Worm (Caenorhabditis elegans) whole organism, L1 larva: ENCODE results near the gene ZK721.3.

ENCODE experiments used
- Y116A8C.19 ChIP-seq: sonication (generic microtip); optimal IDR thresholded peaks from 2 replicates; lab custom pipeline; 2016; ENCODE audit warnings: missing compliant biosample characterization, missing genetic modification characterization, borderline replicate concordance
- ama-1 ChIP-seq: fragments of 150-350 bp; optimal IDR thresholded peaks from 2 replicates; lab custom pipeline; 2014
- blmp-1 ChIP-seq: fragments of 150-350 bp; optimal IDR thresholded peaks from 2 replicates; lab custom pipeline; 2014; ENCODE audit warnings: missing biosample characterization, missing genetic modification characterization
- ceh-63 ChIP-seq: fragments of 200-800 bp; sonication (Bioruptor generic); optimal IDR thresholded peaks from 2 replicates; lab custom pipeline; 2018; ENCODE audit warnings: mild to moderate bottlenecking, missing genetic modification characterization, missing compliant biosample characterization
- ceh-8 ChIP-seq: fragments of 200-800 bp; sonication (Bioruptor generic); optimal IDR thresholded peaks from 2 replicates; lab custom pipeline; 2018; ENCODE audit warnings: mild to moderate bottlenecking, missing genetic modification characterization, moderate library complexity, missing compliant biosample characterization
- ceh-88 ChIP-seq: fragments of 200-800 bp; sonication (Bioruptor generic); IDR thresholded peaks from 2 replicates; pipeline ENCODE4 v1.3.6; 2022; ENCODE audit warnings: missing genetic modification characterization, missing compliant biosample characterization
- dpl-1 ChIP-seq, 3 experiments: fragments of 150-350 bp in 2 of 3; sonication (generic microtip) in 1 of 3; optimal IDR thresholded peaks; 2 replicates each; lab custom pipeline; 2014 to 2017; ENCODE audit warnings: missing biosample characterization in 3 of 3, missing genetic modification characterization in 3 of 3, missing genetic modification reagents in 3 of 3
- efl-1 ChIP-seq, 4 experiments: fragments of 150-350 bp; optimal IDR thresholded peaks in 3 of 4; peaks in 1 of 4; 1 replicate in 1 of 4; 2 replicates in 3 of 4; lab custom pipeline; 2014; ENCODE audit warnings: missing biosample characterization in 2 of 4, missing genetic modification characterization in 2 of 4, missing genetic modification reagents in 2 of 4
- egl-13 ChIP-seq: sonication (generic microtip); optimal IDR thresholded peaks from 2 replicates; lab custom pipeline; 2016; ENCODE audit warnings: missing genotype, missing genetic modification reagents, missing genetic modification characterization, missing compliant biosample characterization
- egl-27 ChIP-seq, 2 experiments: fragments of 150-350 bp in 1 of 2; sonication (generic microtip); optimal IDR thresholded peaks; 3 replicates each; lab custom pipeline; 2017 to 2018; ENCODE audit warnings: missing biosample characterization in 2 of 2, missing genetic modification characterization in 2 of 2, missing genetic modification reagents in 2 of 2
- elt-3 ChIP-seq, 6 experiments: fragments of 150-350 bp in 1 of 6; sonication (generic microtip); optimal IDR thresholded peaks; 2 replicates each; lab custom pipeline; 2017 to 2018; ENCODE audit warnings: missing biosample characterization in 6 of 6, missing genetic modification characterization in 6 of 6, inconsistent platforms in 1 of 6
- ets-5 ChIP-seq: fragments of 200-800 bp; sonication (Bioruptor generic); IDR thresholded peaks from 2 replicates; pipeline ENCODE4 v1.3.6; 2022; ENCODE audit warnings: missing genetic modification characterization, missing compliant biosample characterization
- fkh-8 ChIP-seq: sonication (generic microtip); optimal IDR thresholded peaks from 2 replicates; lab custom pipeline; 2016; ENCODE audit warnings: mild to moderate bottlenecking, missing genetic modification characterization, missing compliant biosample characterization
- fos-1 ChIP-seq: fragments of 150-350 bp; optimal IDR thresholded peaks from 2 replicates; lab custom pipeline; 2014; ENCODE audit warnings: missing biosample characterization, missing genetic modification characterization
- hlh-4 ChIP-seq: sonication (generic microtip); optimal IDR thresholded peaks from 2 replicates; lab custom pipeline; 2016; ENCODE audit warnings: mild to moderate bottlenecking, missing genetic modification characterization, missing compliant biosample characterization
- irx-1 ChIP-seq: sonication (generic microtip); optimal IDR thresholded peaks from 2 replicates; lab custom pipeline; 2016; ENCODE audit warnings: missing genetic modification characterization, missing compliant biosample characterization
- lin-13 ChIP-seq: fragments of 150-350 bp; optimal IDR thresholded peaks from 2 replicates; lab custom pipeline; 2014; ENCODE audit warnings: missing biosample characterization, missing genetic modification reagents, missing genetic modification characterization
- lin-14 ChIP-seq: fragments of 200-800 bp; sonication (Bioruptor generic); optimal IDR thresholded peaks from 2 replicates; lab custom pipeline; 2018; ENCODE audit warnings: mild to moderate bottlenecking, missing genetic modification characterization, moderate library complexity, missing compliant biosample characterization
- lin-35 ChIP-seq, 2 experiments: fragments of 150-350 bp; optimal IDR thresholded peaks; 2 replicates each; lab custom pipeline; 2014; ENCODE audit warnings: missing biosample characterization in 2 of 2, missing genetic modification characterization in 2 of 2, missing genetic modification reagents in 2 of 2
- lin-39 ChIP-seq: fragments of 150-350 bp; optimal IDR thresholded peaks from 2 replicates; lab custom pipeline; 2014; ENCODE audit warnings: missing biosample characterization, missing genetic modification reagents, missing genetic modification characterization
- lir-3 ChIP-seq: sonication (generic microtip); optimal IDR thresholded peaks from 2 replicates; lab custom pipeline; 2016; ENCODE audit warnings: mild to moderate bottlenecking, missing genetic modification characterization, moderate library complexity, missing compliant biosample characterization; ENCODE audit not compliant: poor library complexity
- lsy-2 ChIP-seq, 2 experiments: fragments of 150-350 bp; optimal IDR thresholded peaks; 2 replicates each; lab custom pipeline; 2014; ENCODE audit warnings: missing biosample characterization in 2 of 2, missing genetic modification characterization in 2 of 2
- mdl-1 ChIP-seq, 2 experiments: fragments of 150-350 bp; optimal IDR thresholded peaks; 2 replicates each; lab custom pipeline; 2014 to 2017; ENCODE audit warnings: missing biosample characterization in 2 of 2, missing genetic modification characterization in 2 of 2, inconsistent platforms in 1 of 2
- mep-1 ChIP-seq: fragments of 150-350 bp; optimal IDR thresholded peaks from 2 replicates; lab custom pipeline; 2014; ENCODE audit warnings: missing biosample characterization, missing genetic modification characterization
- nhr-12 ChIP-seq: sonication (generic microtip); optimal IDR thresholded peaks from 2 replicates; lab custom pipeline; 2017; ENCODE audit warnings: missing biosample characterization, missing genetic modification characterization
- nhr-20 ChIP-seq: sonication (generic microtip); optimal IDR thresholded peaks from 2 replicates; lab custom pipeline; 2016; ENCODE audit warnings: mild to moderate bottlenecking, missing genetic modification characterization, missing compliant biosample characterization
- nhr-28 ChIP-seq: fragments of 150-350 bp; optimal IDR thresholded peaks from 2 replicates; lab custom pipeline; 2014; ENCODE audit warnings: missing biosample characterization, missing genetic modification characterization
- nhr-47 ChIP-seq: sonication (generic microtip); optimal IDR thresholded peaks from 2 replicates; lab custom pipeline; 2016; ENCODE audit warnings: mild to moderate bottlenecking, missing genetic modification characterization, moderate library complexity, missing compliant biosample characterization
- nhr-71 ChIP-seq: sonication (generic microtip); optimal IDR thresholded peaks from 2 replicates; lab custom pipeline; 2016; ENCODE audit warnings: mild to moderate bottlenecking, missing genetic modification characterization, moderate library complexity, missing compliant biosample characterization
- nhr-90 ChIP-seq: sonication (generic microtip); optimal IDR thresholded peaks from 2 replicates; lab custom pipeline; 2016; ENCODE audit warnings: mild to moderate bottlenecking, missing genetic modification characterization, missing compliant biosample characterization; ENCODE audit not compliant: poor library complexity
- pag-3 ChIP-seq: sonication (generic microtip); optimal IDR thresholded peaks from 2 replicates; lab custom pipeline; 2017; ENCODE audit warnings: missing genetic modification characterization, mild to moderate bottlenecking, missing compliant biosample characterization, antibody characterized with exemption, borderline replicate concordance; ENCODE audit not compliant: insufficient read depth
- pax-3 ChIP-seq: fragments of 200-800 bp; sonication (Bioruptor generic); optimal IDR thresholded peaks from 2 replicates; lab custom pipeline; 2018; ENCODE audit warnings: mild to moderate bottlenecking, missing genetic modification characterization, moderate library complexity, missing compliant biosample characterization
- snpc-4 ChIP-seq: fragments of 150-350 bp; optimal IDR thresholded peaks from 2 replicates; lab custom pipeline; 2014; ENCODE audit warnings: missing biosample characterization, missing genetic modification characterization
- snu-23 ChIP-seq: sonication (generic microtip); optimal IDR thresholded peaks from 2 replicates; lab custom pipeline; 2016; ENCODE audit warnings: missing genetic modification characterization, missing compliant biosample characterization
- sptf-1 ChIP-seq: fragments of 150-350 bp; optimal IDR thresholded peaks from 2 replicates; lab custom pipeline; 2014; ENCODE audit warnings: missing biosample characterization, missing genetic modification characterization
- swsn-7 ChIP-seq: sonication (generic microtip); optimal IDR thresholded peaks from 2 replicates; lab custom pipeline; 2016; ENCODE audit warnings: missing genetic modification characterization, missing compliant biosample characterization
- tbx-2 ChIP-seq: sonication (generic microtip); optimal IDR thresholded peaks from 2 replicates; lab custom pipeline; 2016; ENCODE audit warnings: missing genetic modification characterization, missing compliant biosample characterization
- tlp-1 ChIP-seq: fragments of 150-350 bp; optimal IDR thresholded peaks from 2 replicates; lab custom pipeline; 2014; ENCODE audit warnings: missing biosample characterization, missing genetic modification characterization
- unc-30 ChIP-seq: sonication (generic microtip); optimal IDR thresholded peaks from 2 replicates; lab custom pipeline; 2017; ENCODE audit warnings: missing biosample characterization, missing genetic modification characterization
- unc-62 ChIP-seq: fragments of 150-350 bp; optimal IDR thresholded peaks from 2 replicates; lab custom pipeline; 2014; ENCODE audit warnings: missing biosample characterization, missing genetic modification reagents, missing genetic modification characterization
- unc-98 ChIP-seq: fragments of 200-800 bp; sonication (Bioruptor generic); IDR thresholded peaks from 2 replicates; pipeline ENCODE4 v1.3.6; 2022; ENCODE audit warnings: missing genetic modification characterization, missing compliant biosample characterization
- zag-1 ChIP-seq: fragments of 150-350 bp; optimal IDR thresholded peaks from 2 replicates; lab custom pipeline; 2014; ENCODE audit warnings: missing biosample characterization, missing genetic modification characterization
- ztf-11 ChIP-seq, 2 experiments: sonication (generic microtip); optimal IDR thresholded peaks; 2 replicates each; lab custom pipeline; 2016 to 2017; ENCODE audit warnings: missing genetic modification characterization in 2 of 2, missing biosample characterization in 1 of 2, missing compliant biosample characterization in 1 of 2

Gene ZK721.3

DNA sequence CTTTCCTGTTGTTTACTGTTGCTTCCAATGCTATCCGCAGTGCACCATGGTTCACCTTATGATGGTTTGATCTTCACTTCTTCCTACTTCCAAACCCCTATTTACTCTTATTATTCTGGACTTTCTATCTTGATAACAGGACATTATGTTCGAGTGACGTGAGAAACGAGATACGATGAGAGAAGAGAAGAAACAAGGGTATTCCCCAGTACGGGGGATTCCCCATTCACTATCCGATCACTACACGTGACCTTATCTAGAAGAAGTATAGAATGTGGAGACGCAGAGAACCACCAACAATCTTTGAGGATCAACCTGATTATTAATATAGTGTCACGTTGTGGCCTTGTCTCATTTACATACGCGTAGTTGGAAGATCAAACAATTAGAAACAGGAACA lies 31.8 kb upstream of the ZK721.3 start (continued):
- no peak for TF ChIP-seq unc-98
- no peak for TF ChIP-seq tlp-1
- TF ChIP-seq nhr-90 (tag; lab: Kevin White, UChicago) = peak; percentile 20
- no peak for TF ChIP-seq nhr-12 (tag; lab: Kevin White, UChicago)
- TF ChIP-seq ceh-63 (GFP tag; lab: Kevin White, UChicago) = no peak
- TF ChIP-seq egl-13 (tag; lab: Kevin White, UChicago) = no peak
- peak; percentile 60 for TF ChIP-seq nhr-20 (tag; lab: Kevin White, UChicago)
- peak; percentile 89 for TF ChIP-seq blmp-1 (tag; lab: Kevin White, UChicago)
- TF ChIP-seq mdl-1 (tag; optimal IDR thresholded peaks at IDR 0.05; lab: Kevin White, UChicago) = peak in 1 of 2 experiments; percentile 61
- no peak for TF ChIP-seq dpl-1 (GFP tag; optimal IDR thresholded peaks at IDR 0.05; lab: Kevin White, UChicago)
- TF ChIP-seq ets-5 = no peak
- TF ChIP-seq swsn-7 (tag; lab: Kevin White, UChicago) = no peak
- TF ChIP-seq sptf-1 = no peak
- TF ChIP-seq irx-1 (tag; lab: Kevin White, UChicago) = no peak
- TF ChIP-seq pax-3 (tag; lab: Kevin White, UChicago) = no peak
- TF ChIP-seq egl-27 (tag; optimal IDR thresholded peaks at IDR 0.05; lab: Kevin White, UChicago) = no peak
- TF ChIP-seq unc-62 = no peak
- no peak for TF ChIP-seq fkh-8 (tag; lab: Kevin White, UChicago)
- no peak for TF ChIP-seq Y116A8C.19 (tag; lab: Kevin White, UChicago)
- TF ChIP-seq nhr-47 (tag; lab: Kevin White, UChicago) = no peak
- no peak for TF ChIP-seq lin-39 (tag; lab: Kevin White, UChicago)
- no peak for TF ChIP-seq nhr-28 (tag; lab: Kevin White, UChicago)
- TF ChIP-seq ama-1 = no peak
- TF ChIP-seq ceh-8 = no peak
- no peak for TF ChIP-seq unc-30 (tag; lab: Kevin White, UChicago)
- TF ChIP-seq ceh-88 (GFP tag; lab: Robert Waterston, UW) = no peak
- no peak for TF ChIP-seq fos-1 (tag; lab: Kevin White, UChicago)
- TF ChIP-seq nhr-71 (tag; lab: Kevin White, UChicago) = peak; percentile 58
- peak; percentile 13 for TF ChIP-seq tbx-2
- TF ChIP-seq zag-1 (tag; lab: Kevin White, UChicago) = no peak
- TF ChIP-seq snpc-4 (tag; lab: Kevin White, UChicago) = no peak
- TF ChIP-seq, all 84 proteins: peak for 16

DNA sequence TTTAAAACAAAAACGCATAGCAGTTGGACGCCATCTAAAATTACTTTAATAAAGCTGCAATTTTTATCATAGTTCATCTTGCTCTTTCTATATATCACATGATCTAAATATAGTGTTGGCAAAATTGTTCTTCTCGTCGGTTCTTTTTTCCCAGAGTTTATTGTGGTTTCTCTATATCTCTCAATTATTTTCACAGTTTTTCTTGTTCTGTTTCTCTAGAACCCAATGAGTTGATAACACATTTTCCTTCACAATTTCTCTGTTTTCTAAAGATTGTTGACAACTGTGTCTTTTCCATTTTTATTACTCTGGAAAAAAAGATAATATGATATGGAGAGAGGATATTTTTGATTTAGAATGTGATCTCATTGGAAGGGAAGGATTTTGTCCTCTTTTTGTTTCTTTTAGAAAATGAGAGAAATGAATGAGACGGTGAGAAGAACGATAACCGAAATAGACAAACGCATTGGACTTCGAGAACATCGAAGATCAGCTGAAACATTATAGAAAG lies 30.0 kb upstream of the ZK721.3 start:
- no peak for TF ChIP-seq efl-1 (optimal IDR thresholded peaks at IDR 0.05; lab: Kevin White, UChicago)
- TF ChIP-seq efl-1 (GFP tag; optimal IDR thresholded peaks at IDR 0.05 in 1 of 2; lab: Kevin White, UChicago) = peak in 1 of 2 experiments; percentile 71
- no peak for TF ChIP-seq lir-3 (tag; lab: Kevin White, UChicago)
- peak; percentile 40 for TF ChIP-seq blmp-1 (tag; lab: Kevin White, UChicago)
- TF ChIP-seq mep-1 (tag; lab: Kevin White, UChicago) = no peak
- no peak for TF ChIP-seq pag-3 (tag; lab: Kevin White, UChicago)
- no peak for TF ChIP-seq hlh-4
- TF ChIP-seq elt-3 (tag; optimal IDR thresholded peaks at IDR 0.05; lab: Kevin White, UChicago) = peak in 2 of 6 experiments; percentile 48 to 88
- TF ChIP-seq swsn-7 (tag; lab: Kevin White, UChicago) = no peak
- TF ChIP-seq ama-1 = no peak
- peak in 1 of 2 experiments; percentile 21 for TF ChIP-seq lin-35 (GFP tag; optimal IDR thresholded peaks at IDR 0.05; lab: Kevin White, UChicago)
- no peak for TF ChIP-seq nhr-12 (tag; lab: Kevin White, UChicago)
- peak; percentile 14 for TF ChIP-seq snu-23 (GFP tag; lab: Kevin White, UChicago)
- peak in 1 of 2 experiments; percentile 56 for TF ChIP-seq lsy-2 (tag; optimal IDR thresholded peaks at IDR 0.05; lab: Kevin White, UChicago)
- peak; percentile 62 for TF ChIP-seq nhr-20 (tag; lab: Kevin White, UChicago)
- peak; percentile 51 for TF ChIP-seq lin-14 (GFP tag; lab: Kevin White, UChicago)
- peak; percentile 32 for TF ChIP-seq nhr-71 (tag; lab: Kevin White, UChicago)
- TF ChIP-seq lin-13 = no peak
- TF ChIP-seq ztf-11 (tag; optimal IDR thresholded peaks at IDR 0.05; lab: Kevin White, UChicago) = no peak
- TF ChIP-seq, all 84 proteins: peak for 9
